Fruit fly (Drosophila melanogaster): ENCODE measurements around the gene Rad17.

DNA sequence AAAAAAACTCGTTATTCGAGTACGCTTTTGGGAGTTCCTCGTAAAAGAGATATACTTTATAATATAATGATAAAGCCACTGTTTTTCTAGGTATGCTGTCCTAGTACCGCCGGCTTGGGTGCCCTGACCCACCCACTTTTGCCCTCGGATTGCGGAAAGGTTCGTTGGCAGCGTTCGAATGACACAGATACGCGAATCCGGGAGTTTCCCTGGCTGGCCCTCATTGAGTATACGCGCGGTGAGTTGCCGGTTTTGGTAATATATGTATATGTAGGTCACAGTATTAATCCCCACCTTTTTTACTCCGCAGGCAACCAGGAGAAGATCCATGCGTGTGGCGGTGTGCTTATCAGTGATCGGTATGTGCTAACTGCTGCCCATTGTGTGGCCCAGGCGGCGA lies 4.8 kb downstream of the Rad17 start:
- TF ChIP-seq CTCF (optimal IDR thresholded peaks at IDR 0.05) (no peak), CG8478 (optimal IDR thresholded peaks at IDR 0.05) (no peak)

Data from S2 (cell line).